Fruit fly (Drosophila melanogaster): ENCODE measurements around the gene Snmp1.

The Snmp1 gene

DNA sequence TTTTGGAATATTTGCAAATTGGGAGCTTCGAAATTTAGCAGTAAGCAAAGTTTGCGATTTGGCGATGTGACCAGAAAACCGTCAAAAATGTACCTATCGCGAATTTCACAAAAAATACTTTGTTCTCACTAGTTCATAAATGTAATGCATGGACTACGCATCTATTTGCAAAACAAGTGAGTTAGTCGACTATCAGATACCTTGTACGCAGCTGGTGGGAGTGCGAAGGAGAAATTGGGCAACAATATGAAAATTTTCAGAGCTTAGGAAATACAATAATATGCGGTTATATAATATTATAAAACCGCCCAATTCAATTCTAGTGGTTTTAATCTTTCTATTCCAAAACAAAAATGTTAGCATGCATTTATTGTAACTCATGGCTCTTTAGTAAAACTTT, 49.2 kb downstream of the Snmp1 start, which contains the start of gene Bdbt (continued):
- TF ChIP-seq CG6689 (GFP tag; IDR thresholded peaks at IDR 0.05) = no peak
- TF ChIP-seq CG2199 (GFP tag; IDR thresholded peaks at IDR 0.05) = no peak
- TF ChIP-seq CG8478 (optimal IDR thresholded peaks at IDR 0.05) = no peak
- no peak for TF ChIP-seq CG31365 (tag; optimal IDR thresholded peaks at IDR 0.05)
- TF ChIP-seq Ets97D (GFP tag; optimal IDR thresholded peaks at IDR 0.05) = peak; percentile 52
- TF ChIP-seq cwo (GFP tag; optimal IDR thresholded peaks at IDR 0.05) = peak; percentile 10
- peak; percentile 49; the same call in 1 of the 2 replicates for TF ChIP-seq CG14441 (GFP tag; IDR thresholded peaks at IDR 0.05)
- no peak for TF ChIP-seq Deaf1 (tag; optimal IDR thresholded peaks at IDR 0.05)
- TF ChIP-seq Adf1 (GFP tag; IDR thresholded peaks at IDR 0.05) = no peak
- peak; percentile 54; the same call in 2 of the 3 replicates for TF ChIP-seq knrl (GFP tag; IDR thresholded peaks at IDR 0.05; ENCODE audit: partially characterized antibody)
- TF ChIP-seq Lim3 (GFP tag; IDR thresholded peaks at IDR 0.05) = no peak
- TF ChIP-seq vfl (GFP tag; optimal IDR thresholded peaks at IDR 0.05) = no peak
- TF ChIP-seq MTF-1 (GFP tag; optimal IDR thresholded peaks at IDR 0.05; ENCODE audit: borderline replicate concordance) = no peak
- no peak for TF ChIP-seq ase (GFP tag; IDR thresholded peaks at IDR 0.05)
- TF ChIP-seq CG10267 (tag; optimal IDR thresholded peaks at IDR 0.05) = peak; percentile 7
- TF ChIP-seq ssp (GFP tag; IDR thresholded peaks at IDR 0.05) = peak; percentile 95
- TF ChIP-seq Six4 (GFP tag; optimal IDR thresholded peaks at IDR 0.05) = no peak
- TF ChIP-seq CG1024 (GFP tag; IDR thresholded peaks at IDR 0.05) = no peak
- TF ChIP-seq trem (tag; optimal IDR thresholded peaks at IDR 0.05) = no peak
- TF ChIP-seq CG33557 (GFP tag; optimal IDR thresholded peaks at IDR 0.05) = no peak
- TF ChIP-seq CG8944 (GFP tag; optimal IDR thresholded peaks at IDR 0.05) = peak; percentile 6
- TF ChIP-seq Sin3A (optimal IDR thresholded peaks at IDR 0.05) = peak; percentile 6
- peak; percentile 41 for TF ChIP-seq ind (GFP tag; optimal IDR thresholded peaks at IDR 0.05)
- TF ChIP-seq CG4404 (GFP tag; IDR thresholded peaks at IDR 0.05) = no peak
- no peak for TF ChIP-seq D (optimal IDR thresholded peaks at IDR 0.05)
- TF ChIP-seq D (GFP tag; optimal IDR thresholded peaks at IDR 0.05) = no peak
- peak; percentile 40 for TF ChIP-seq E2f2 (GFP tag; IDR thresholded peaks at IDR 0.05)
- TF ChIP-seq CG8281 (tag; optimal IDR thresholded peaks at IDR 0.05) = no peak
- no peak for TF ChIP-seq Atf-2 (GFP tag; optimal IDR thresholded peaks at IDR 0.05)
- TF ChIP-seq Abd-B (GFP tag; optimal IDR thresholded peaks at IDR 0.05) = no peak
- no peak for TF ChIP-seq cg (GFP tag; optimal IDR thresholded peaks at IDR 0.05)
- TF ChIP-seq zfh1 (GFP tag; IDR thresholded peaks at IDR 0.05) = no peak
- TF ChIP-seq CG1602 (GFP tag; optimal IDR thresholded peaks at IDR 0.05) = peak; percentile 31
- TF ChIP-seq Bdp1 (GFP tag; optimal IDR thresholded peaks at IDR 0.05) = no peak
- TF ChIP-seq CG12659 (GFP tag; optimal IDR thresholded peaks at IDR 0.05) = peak; percentile 47
- no peak for TF ChIP-seq corto (GFP tag; optimal IDR thresholded peaks at IDR 0.05)
- no peak for TF ChIP-seq wdn (GFP tag; IDR thresholded peaks at IDR 0.05)
- no peak for TF ChIP-seq HLHmδ (GFP tag; optimal IDR thresholded peaks at IDR 0.05)
- TF ChIP-seq Taf1 (GFP tag; IDR thresholded peaks at IDR 0.05) = no peak
- no peak for TF ChIP-seq CG12391 (tag; optimal IDR thresholded peaks at IDR 0.05)
- TF ChIP-seq Opbp (GFP tag; IDR thresholded peaks at IDR 0.05; ENCODE audit: partially characterized antibody) = peak; percentile 73; the same call in 2 of the 3 replicates
- TF ChIP-seq CG13123 (GFP tag; optimal IDR thresholded peaks at IDR 0.05) = no peak
- no peak for TF ChIP-seq CTCF (GFP tag; optimal IDR thresholded peaks at IDR 0.05)
- TF ChIP-seq trh (GFP tag; optimal IDR thresholded peaks at IDR 0.05) = no peak
- TF ChIP-seq toy (GFP tag; IDR thresholded peaks at IDR 0.05) = no peak
- peak; percentile 90 for TF ChIP-seq chinmo (GFP tag; IDR thresholded peaks at IDR 0.05; ENCODE audit: partially characterized antibody)
- no peak for TF ChIP-seq NC2β (GFP tag; optimal IDR thresholded peaks at IDR 0.05)
- TF ChIP-seq Hr78 (GFP tag; optimal IDR thresholded peaks at IDR 0.05) = no peak
- TF ChIP-seq CG7839 (tag; optimal IDR thresholded peaks at IDR 0.05) = no peak
- TF ChIP-seq odd (GFP tag; optimal IDR thresholded peaks at IDR 0.05) = no peak
- no peak for TF ChIP-seq ac (GFP tag; optimal IDR thresholded peaks at IDR 0.05)
- no peak for TF ChIP-seq Nf-YB (GFP tag; optimal IDR thresholded peaks at IDR 0.05)
- TF ChIP-seq CHES-1-like (GFP tag; optimal IDR thresholded peaks at IDR 0.05) = no peak
